Fruit fly (Drosophila melanogaster): Measurements from ENCODE around the gene CG15545.

dm6 chr3R:30887711-30888549 lies 15.8 kb upstream of the CG15545 start:
- no peak for TF ChIP-seq CG8478 (optimal IDR thresholded peaks at IDR 0.05)
- TF ChIP-seq CTCF (optimal IDR thresholded peaks at IDR 0.05): no peak
